Fruit fly (Drosophila melanogaster): ENCODE results near the gene Syp.

Syp gene

dm6 chr3R:20764058-20764457 is 7.5 kb downstream of the Syp start (continued):
- TF ChIP-seq Gug (GFP tag; IDR thresholded peaks at IDR 0.05) (peak; percentile 16; the same call in 1 of the 2 replicates), CG8632 (GFP tag; optimal IDR thresholded peaks at IDR 0.05) (peak; percentile 62), Blimp-1 (GFP tag; optimal IDR thresholded peaks at IDR 0.05) (peak; percentile 61), CG6808 (GFP tag; optimal IDR thresholded peaks at IDR 0.05) (peak; percentile 53), CG15336 (GFP tag; IDR thresholded peaks at IDR 0.05) (peak; percentile 60), Sox102F (GFP tag; optimal IDR thresholded peaks at IDR 0.05) (peak; percentile 70), CG4318 (GFP tag; optimal IDR thresholded peaks at IDR 0.05) (no peak), svp (GFP tag) (peak; percentile 79), CG8119 (GFP tag; IDR thresholded peaks at IDR 0.05) (peak; percentile 58), achi (GFP tag; optimal IDR thresholded peaks at IDR 0.05) (peak; percentile 70), acj6 (GFP tag; optimal IDR thresholded peaks at IDR 0.05) (peak; percentile 72), spab (GFP tag; optimal IDR thresholded peaks at IDR 0.05) (peak; percentile 68), dac (GFP tag; optimal IDR thresholded peaks at IDR 0.05) (no peak), CG6792 (GFP tag; optimal IDR thresholded peaks at IDR 0.05) (peak; percentile 65), Hr39 (GFP tag; optimal IDR thresholded peaks at IDR 0.05) (peak; percentile 72), Eip78C (GFP tag) (peak; percentile 96), CG1621 (tag; optimal IDR thresholded peaks at IDR 0.05) (no peak)

- TF ChIP-seq CG6808 (GFP tag; optimal IDR thresholded peaks at IDR 0.05), result no peak
- TF ChIP-seq CG4318 (GFP tag; optimal IDR thresholded peaks at IDR 0.05), result no peak
- TF ChIP-seq Eip75B (GFP tag; optimal IDR thresholded peaks at IDR 0.05), result peak; percentile 42
- TF ChIP-seq CG1621 (tag; optimal IDR thresholded peaks at IDR 0.05), result no peak
- peak; percentile 7 for TF ChIP-seq Blimp-1 (GFP tag; optimal IDR thresholded peaks at IDR 0.05)
- peak; percentile 58 for TF ChIP-seq lz (GFP tag; optimal IDR thresholded peaks at IDR 0.05)
- peak; percentile 46 for TF ChIP-seq Sox102F (GFP tag; optimal IDR thresholded peaks at IDR 0.05)
- TF ChIP-seq Eip78C (GFP tag), result peak; percentile 81
- TF ChIP-seq CG15336 (GFP tag; IDR thresholded peaks at IDR 0.05), result peak; percentile 33; the same call in 1 of the 2 replicates
- no peak for TF ChIP-seq CG3032 (tag; optimal IDR thresholded peaks at IDR 0.05)
- TF ChIP-seq Ets96B (tag; optimal IDR thresholded peaks at IDR 0.05), result no peak
- TF ChIP-seq CG31627 (GFP tag; optimal IDR thresholded peaks at IDR 0.05), result peak; percentile 58
- peak; percentile 18 for TF ChIP-seq CG8319 (GFP tag; optimal IDR thresholded peaks at IDR 0.05)
- TF ChIP-seq CG8119 (GFP tag; IDR thresholded peaks at IDR 0.05), result peak; percentile 48
- TF ChIP-seq Ets21C (GFP tag; optimal IDR thresholded peaks at IDR 0.05), result peak; percentile 59
- TF ChIP-seq Met (GFP tag; optimal IDR thresholded peaks at IDR 0.05), result peak; percentile 69
- no peak for TF ChIP-seq dac (GFP tag; optimal IDR thresholded peaks at IDR 0.05)
- TF ChIP-seq Hr38 (GFP tag; optimal IDR thresholded peaks at IDR 0.05), result no peak
- TF ChIP-seq CG11294 (GFP tag; IDR thresholded peaks at IDR 0.05), result no peak
- peak; percentile 54 for TF ChIP-seq Lpt (GFP tag; optimal IDR thresholded peaks at IDR 0.05)
- peak; percentile 41 for TF ChIP-seq CG6792 (GFP tag; optimal IDR thresholded peaks at IDR 0.05)
- peak; percentile 65 for TF ChIP-seq esn (GFP tag; optimal IDR thresholded peaks at IDR 0.05)
- TF ChIP-seq CG3919 (GFP tag; optimal IDR thresholded peaks at IDR 0.05), result no peak
- TF ChIP-seq pdm3 (GFP tag; optimal IDR thresholded peaks at IDR 0.05), result no peak
- no peak for TF ChIP-seq net (GFP tag; optimal IDR thresholded peaks at IDR 0.05)
- TF ChIP-seq CG6276 (GFP tag; optimal IDR thresholded peaks at IDR 0.05), result peak; percentile 87
- TF ChIP-seq CG6163 (GFP tag; IDR thresholded peaks at IDR 0.05), result no peak; the same call in 2 of the 3 replicates
- no peak for TF ChIP-seq Hr4 (GFP tag; optimal IDR thresholded peaks at IDR 0.05)
- TF ChIP-seq CG10631 (GFP tag; optimal IDR thresholded peaks at IDR 0.05), result no peak
- TF ChIP-seq Eip93F (GFP tag; optimal IDR thresholded peaks at IDR 0.05), result peak; percentile 31
- TF ChIP-seq CG11902 (GFP tag; optimal IDR thresholded peaks at IDR 0.05), result no peak
- TF ChIP-seq topi (GFP tag; optimal IDR thresholded peaks at IDR 0.05), result peak; percentile 41
- peak; percentile 79 for TF ChIP-seq CG6854 (GFP tag; optimal IDR thresholded peaks at IDR 0.05)
- TF ChIP-seq fkh (GFP tag; optimal IDR thresholded peaks at IDR 0.05), result no peak
- no peak for TF ChIP-seq OdsH (GFP tag; optimal IDR thresholded peaks at IDR 0.05)
- peak in 1 of 2 experiments; percentile 61 for TF ChIP-seq salr (GFP tag; optimal IDR thresholded peaks at IDR 0.05)
- no peak for TF ChIP-seq CG9139 (GFP tag; optimal IDR thresholded peaks at IDR 0.05)
- no peak for TF ChIP-seq Gug (GFP tag; IDR thresholded peaks at IDR 0.05)
- no peak for TF ChIP-seq fd59A (GFP tag; optimal IDR thresholded peaks at IDR 0.05)
- TF ChIP-seq ss (GFP tag; optimal IDR thresholded peaks at IDR 0.05), result peak in 1 of 2 experiments; percentile 5
- no peak for TF ChIP-seq CG11762 (GFP tag; optimal IDR thresholded peaks at IDR 0.05; ENCODE audit: insufficient read depth)
These were observed 9.0 kb downstream of the Syp start for dm6 chr3R:20765302-20766155.
